Worm (Caenorhabditis elegans) whole organism, mixed stage, embryonic: Measurements from ENCODE around the gene ugt-62.

Experiments used
- snpc-4 ChIP-seq: fragments of 150-350 bp; optimal IDR thresholded peaks from 2 replicates; lab custom pipeline; 2014; ENCODE audit warnings: missing biosample characterization, missing genetic modification characterization
- zip-8 ChIP-seq: fragments of 150-350 bp; optimal IDR thresholded peaks from 2 replicates; lab custom pipeline; 2014; ENCODE audit warnings: missing biosample characterization, missing genetic modification characterization

DNA sequence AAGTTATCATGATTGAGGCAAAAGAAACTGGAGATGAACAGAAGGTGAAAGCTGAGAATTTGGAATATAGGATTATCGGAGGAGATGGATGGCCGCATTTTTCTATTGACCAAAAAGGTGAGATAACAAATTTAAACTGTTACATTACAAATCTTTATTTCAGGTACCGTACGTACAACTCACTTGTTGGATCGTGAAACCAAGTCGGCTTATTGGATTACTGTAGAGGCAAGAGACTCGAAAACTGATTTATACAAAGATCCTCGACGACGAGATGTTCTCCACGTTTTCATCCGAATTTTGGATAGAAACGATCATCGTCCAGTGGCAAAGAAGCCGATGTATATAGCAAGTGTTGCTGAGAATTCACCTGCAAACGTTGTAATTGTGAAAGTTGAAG lies 14.4 kb downstream of the ugt-62 start:
- TF ChIP-seq zip-8 (tag; lab: Kevin White, UChicago) (no peak), snpc-4 (no peak)
